Comparison of ENCODE assay signal across 1 fruit fly cellular context in the genomic region with DNA sequence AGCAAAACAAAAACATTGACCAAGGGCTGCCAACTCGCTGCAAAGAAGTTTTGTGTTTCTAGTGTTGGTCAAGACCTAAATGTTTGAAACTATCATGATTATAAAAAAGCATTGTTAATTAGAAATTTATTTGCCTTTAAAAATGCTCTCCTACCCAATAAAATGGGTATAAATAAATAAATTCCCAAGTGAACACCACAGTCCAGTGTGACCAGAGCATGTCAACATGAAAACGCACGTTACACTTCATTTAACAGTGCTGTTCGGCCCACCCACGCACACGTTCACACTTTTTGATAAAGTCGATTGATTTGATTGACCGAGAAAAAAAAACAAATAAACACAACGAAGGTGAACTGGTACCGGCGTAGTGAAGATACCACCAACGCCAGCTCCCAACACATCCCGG.
TF ChIP-seq lines count a peak whose summit lies in the region.

TSS of gene CG9356 (minus strand) at position 166 of the 409 bp plus-strand sequence.
TSS of gene BBIP1 (plus strand) at position 282 of the 409 bp plus-strand sequence.
TSS of gene CG8135 (plus strand) at position 282 of the 409 bp plus-strand sequence.

TF ChIP-seq in whole organism, embryonic, 481 proteins besides CTCF, POLR2A, EP300 and RAD21 (continued from another document and continues in another):
- TF ChIP-seq CG3065 (GFP tag; optimal IDR thresholded peaks at IDR 0.05; lab: Kevin White, UChicago) (peak; percentile 64), CG10209 (GFP tag; optimal IDR thresholded peaks at IDR 0.05; lab: Kevin White, UChicago) (peak; percentile 52), dati (GFP tag; IDR thresholded peaks at IDR 0.05; lab: Robert Waterston, UW) (no peak), CG8765 (GFP tag; IDR thresholded peaks at IDR 0.05; lab: Robert Waterston, UW) (peak; percentile 40; the same call in 1 of the 2 replicates), CG12219 (GFP tag; optimal IDR thresholded peaks at IDR 0.05; lab: Kevin White, UChicago) (no peak), CG4424 (GFP tag; optimal IDR thresholded peaks at IDR 0.05; lab: Kevin White, UChicago) (peak; percentile 84), psq (GFP tag; optimal IDR thresholded peaks at IDR 0.05; lab: Kevin White, UChicago) (peak; percentile 59), Dref (GFP tag; IDR thresholded peaks at IDR 0.05; lab: Robert Waterston, UW) (peak; percentile 43), CG16813 (GFP tag; IDR thresholded peaks at IDR 0.05; lab: Robert Waterston, UW; ENCODE audit: partially characterized antibody) (peak; percentile 32; the same call in 1 of the 3 replicates), her (GFP tag; optimal IDR thresholded peaks at IDR 0.05; lab: Kevin White, UChicago) (peak; percentile 50), CG17328 (GFP tag; IDR thresholded peaks at IDR 0.05; lab: Robert Waterston, UW) (peak; percentile 64), Hr51 (GFP tag; optimal IDR thresholded peaks at IDR 0.05; lab: Kevin White, UChicago) (peak in 1 of 2 experiments; percentile 82), fd96Cb (tag; optimal IDR thresholded peaks at IDR 0.05; lab: Kevin White, UChicago) (peak; percentile 29), CG13123 (GFP tag; optimal IDR thresholded peaks at IDR 0.05; lab: Kevin White, UChicago) (peak; percentile 66), Sry-β (GFP tag; optimal IDR thresholded peaks at IDR 0.05; lab: Kevin White, UChicago) (peak; percentile 59), CG7372 (GFP tag; IDR thresholded peaks at IDR 0.05; lab: Robert Waterston, UW) (peak; percentile 44), NC2β (GFP tag; optimal IDR thresholded peaks at IDR 0.05; lab: Kevin White, UChicago) (peak; percentile 88), peb (GFP tag; IDR thresholded peaks at IDR 0.05; lab: Robert Waterston, UW) (no peak), CG6854 (GFP tag; optimal IDR thresholded peaks at IDR 0.05; lab: Kevin White, UChicago) (peak; percentile 22), Blimp-1 (GFP tag; optimal IDR thresholded peaks at IDR 0.05; lab: Kevin White, UChicago) (no peak), CG17912 (GFP tag; optimal IDR thresholded peaks at IDR 0.05; lab: Kevin White, UChicago) (no peak), az2 (GFP tag; optimal IDR thresholded peaks at IDR 0.05; lab: Kevin White, UChicago) (peak; percentile 77), CG1602 (GFP tag; optimal IDR thresholded peaks at IDR 0.05; lab: Kevin White, UChicago) (peak; percentile 69), gcm2 (GFP tag; optimal IDR thresholded peaks at IDR 0.05; lab: Kevin White, UChicago) (no peak), Mad (GFP tag; optimal IDR thresholded peaks at IDR 0.05; lab: Kevin White, UChicago) (peak; percentile 87), gsb-n (tag; optimal IDR thresholded peaks at IDR 0.05; lab: Kevin White, UChicago) (no peak), Atf6 (GFP tag; IDR thresholded peaks at IDR 0.05; lab: Robert Waterston, UW) (peak; percentile 69), HLH3B (GFP tag; IDR thresholded peaks at IDR 0.05; lab: Robert Waterston, UW) (peak; percentile 59; the same call in 1 of the 2 replicates), run (tag; optimal IDR thresholded peaks at IDR 0.05; lab: Kevin White, UChicago) (no peak), Awh (GFP tag; IDR thresholded peaks at IDR 0.05; lab: Robert Waterston, UW) (no peak), sens (GFP tag; lab: Kevin White, UChicago) (peak; percentile 98), CG34376 (GFP tag; optimal IDR thresholded peaks at IDR 0.05; lab: Kevin White, UChicago) (peak; percentile 65), BEAF-32 (GFP tag; optimal IDR thresholded peaks at IDR 0.05; lab: Kevin White, UChicago) (peak; percentile 54), CG9609 (GFP tag; optimal IDR thresholded peaks at IDR 0.05; lab: Kevin White, UChicago) (peak; percentile 77), CG9817 (tag; optimal IDR thresholded peaks at IDR 0.05; lab: Kevin White, UChicago) (peak; percentile 33), Sry-δ (GFP tag; optimal IDR thresholded peaks at IDR 0.05; lab: Kevin White, UChicago) (peak; percentile 72), CG10274 (GFP tag; optimal IDR thresholded peaks at IDR 0.05; lab: Kevin White, UChicago) (no peak), CG12391 (tag; optimal IDR thresholded peaks at IDR 0.05; lab: Kevin White, UChicago) (peak; percentile 87), hth (optimal IDR thresholded peaks at IDR 0.05; lab: Kevin White, UChicago) (no peak), Bdp1 (GFP tag; optimal IDR thresholded peaks at IDR 0.05; lab: Kevin White, UChicago) (peak; percentile 74), CG7987 (GFP tag; optimal IDR thresholded peaks at IDR 0.05; lab: Kevin White, UChicago) (peak; percentile 23), CG31365 (tag; optimal IDR thresholded peaks at IDR 0.05; lab: Kevin White, UChicago) (no peak), CG1832 (GFP tag; optimal IDR thresholded peaks at IDR 0.05; lab: Kevin White, UChicago) (no peak), GATAe (GFP tag; conservative IDR thresholded peaks at IDR 0.05; lab: Robert Waterston, UW) (no peak), ash1 (GFP tag; optimal IDR thresholded peaks at IDR 0.05; lab: Kevin White, UChicago) (no peak), Neu2 (GFP tag; optimal IDR thresholded peaks at IDR 0.05; lab: Kevin White, UChicago; ENCODE audit: borderline replicate concordance) (peak; percentile 26), CG9797 (GFP tag; optimal IDR thresholded peaks at IDR 0.05; lab: Kevin White, UChicago) (peak; percentile 96), nerfin-1 (tag; optimal IDR thresholded peaks at IDR 0.05; lab: Kevin White, UChicago) (peak; percentile 54), cg (GFP tag; optimal IDR thresholded peaks at IDR 0.05; lab: Kevin White, UChicago) (peak; percentile 25), sc (optimal IDR thresholded peaks at IDR 0.05; lab: Kevin White, UChicago) (no peak), sc (GFP tag; optimal IDR thresholded peaks at IDR 0.05; lab: Kevin White, UChicago) (no peak), Ets97D (GFP tag; optimal IDR thresholded peaks at IDR 0.05; lab: Kevin White, UChicago) (peak; percentile 91), disco-r (GFP tag; optimal IDR thresholded peaks at IDR 0.05; lab: Kevin White, UChicago) (no peak), CG4404 (GFP tag; IDR thresholded peaks at IDR 0.05; lab: Robert Waterston, UW) (peak; percentile 37; the same call in 1 of the 2 replicates), onecut (GFP tag; IDR thresholded peaks at IDR 0.05; lab: Robert Waterston, UW) (peak; percentile 86), CG30403 (GFP tag; optimal IDR thresholded peaks at IDR 0.05; lab: Kevin White, UChicago) (peak; percentile 84), CG4617 (GFP tag; optimal IDR thresholded peaks at IDR 0.05; lab: Kevin White, UChicago; ENCODE audit: borderline replicate concordance) (peak; percentile 98), MTF-1 (GFP tag; optimal IDR thresholded peaks at IDR 0.05; lab: Kevin White, UChicago; ENCODE audit: borderline replicate concordance) (peak; percentile 39), Dll (GFP tag; IDR thresholded peaks at IDR 0.05; lab: Robert Waterston, UW; ENCODE audit: partially characterized antibody) (peak; percentile 63; the same call in 3 of the 4 replicates), Lim3 (GFP tag; IDR thresholded peaks at IDR 0.05; lab: Robert Waterston, UW) (no peak), emc (GFP tag; optimal IDR thresholded peaks at IDR 0.05; lab: Kevin White, UChicago) (peak; percentile 56), vnd (GFP tag; IDR thresholded peaks at IDR 0.05; lab: Robert Waterston, UW; ENCODE audit: partially characterized antibody) (no peak), CG42726 (GFP tag; IDR thresholded peaks at IDR 0.05; lab: Robert Waterston, UW; ENCODE audit: partially characterized antibody) (no peak), CG14014 (GFP tag; IDR thresholded peaks at IDR 0.05; lab: Robert Waterston, UW) (no peak), chif (GFP tag; optimal IDR thresholded peaks at IDR 0.05; lab: Kevin White, UChicago) (peak; percentile 81 to 83), CG6813 (GFP tag; optimal IDR thresholded peaks at IDR 0.05; lab: Kevin White, UChicago) (no peak), MESR4 (GFP tag; optimal IDR thresholded peaks at IDR 0.05; lab: Kevin White, UChicago) (peak; percentile 91), HLH4C (GFP tag; IDR thresholded peaks at IDR 0.05; lab: Robert Waterston, UW; ENCODE audit: partially characterized antibody) (no peak), CG9215 (GFP tag; IDR thresholded peaks at IDR 0.05; lab: Robert Waterston, UW) (0 out of 2 replicates have a peak, but pooled peaks have one; percentile 36), nmo (GFP tag; optimal IDR thresholded peaks at IDR 0.05; lab: Kevin White, UChicago) (peak; percentile 81), ewg (GFP tag; optimal IDR thresholded peaks at IDR 0.05; lab: Kevin White, UChicago) (peak; percentile 28), CG10267 (tag; optimal IDR thresholded peaks at IDR 0.05; lab: Kevin White, UChicago) (peak; percentile 99), tio (GFP tag; optimal IDR thresholded peaks at IDR 0.05; lab: Kevin White, UChicago) (no peak), CG10565 (GFP tag; optimal IDR thresholded peaks at IDR 0.05; lab: Kevin White, UChicago) (no peak), Optix (GFP tag; IDR thresholded peaks at IDR 0.05; lab: Robert Waterston, UW) (peak; percentile 41; the same call in 1 of the 3 replicates), CG15269 (tag; optimal IDR thresholded peaks at IDR 0.05; lab: Kevin White, UChicago) (no peak), z (GFP tag; IDR thresholded peaks at IDR 0.05; lab: Robert Waterston, UW) (no peak), phol (tag; optimal IDR thresholded peaks at IDR 0.05; lab: Kevin White, UChicago) (peak; percentile 77), CG14860 (GFP tag; IDR thresholded peaks at IDR 0.05; lab: Robert Waterston, UW; ENCODE audit: partially characterized antibody) (no peak), lilli (GFP tag; optimal IDR thresholded peaks at IDR 0.05; lab: Kevin White, UChicago) (peak; percentile 92), unpg (GFP tag; optimal IDR thresholded peaks at IDR 0.05; lab: Kevin White, UChicago) (no peak), dmrt99B (tag; optimal IDR thresholded peaks at IDR 0.05; lab: Kevin White, UChicago) (no peak), CG43689 (GFP tag; IDR thresholded peaks at IDR 0.05; lab: Robert Waterston, UW) (no peak), lola (GFP tag; optimal IDR thresholded peaks at IDR 0.05; lab: Kevin White, UChicago) (peak in 1 of 3 experiments; percentile 55), HLH54F (GFP tag; optimal IDR thresholded peaks at IDR 0.05; lab: Kevin White, UChicago) (peak; percentile 87), CG3407 (GFP tag; optimal IDR thresholded peaks at IDR 0.05; lab: Kevin White, UChicago) (peak; percentile 45), CG14441 (GFP tag; IDR thresholded peaks at IDR 0.05; lab: Robert Waterston, UW) (peak; percentile 45; the same call in 1 of the 2 replicates), dpn (GFP tag; optimal IDR thresholded peaks at IDR 0.05; lab: Kevin White, UChicago) (peak; percentile 78 to 89), Adf1 (GFP tag; IDR thresholded peaks at IDR 0.05; lab: Robert Waterston, UW) (peak; percentile 29; the same call in 1 of the 2 replicates), tll (GFP tag; optimal IDR thresholded peaks at IDR 0.05; lab: Kevin White, UChicago) (peak in 1 of 2 experiments; percentile 72), Gug (GFP tag; IDR thresholded peaks at IDR 0.05; lab: Robert Waterston, UW) (peak; percentile 35; the same call in 2 of the 4 replicates), twi (tag; optimal IDR thresholded peaks at IDR 0.05; lab: Kevin White, UChicago) (peak; percentile 36), CG33557 (GFP tag; optimal IDR thresholded peaks at IDR 0.05; lab: Kevin White, UChicago) (peak; percentile 36), Dad (GFP tag; optimal IDR thresholded peaks at IDR 0.05; lab: Kevin White, UChicago) (peak; percentile 81), CG18619 (GFP tag; optimal IDR thresholded peaks at IDR 0.05; lab: Kevin White, UChicago) (peak; percentile 39), CG12942 (GFP tag; optimal IDR thresholded peaks at IDR 0.05; lab: Kevin White, UChicago) (peak; percentile 82), CG8388 (GFP tag; optimal IDR thresholded peaks at IDR 0.05; lab: Kevin White, UChicago) (no peak), zfh2 (GFP tag; optimal IDR thresholded peaks at IDR 0.05; lab: Kevin White, UChicago) (peak; percentile 78), ara (GFP tag; IDR thresholded peaks at IDR 0.05; lab: Robert Waterston, UW) (peak; percentile 65), CoRest (tag; optimal IDR thresholded peaks at IDR 0.05; lab: Kevin White, UChicago) (peak; percentile 72), slbo (GFP tag; IDR thresholded peaks at IDR 0.05; lab: Robert Waterston, UW) (peak; percentile 72), CG3281 (GFP tag; optimal IDR thresholded peaks at IDR 0.05; lab: Kevin White, UChicago) (peak; percentile 63), CG31224 (GFP tag; IDR thresholded peaks at IDR 0.05; lab: Robert Waterston, UW) (peak; percentile 18; the same call in 1 of the 2 replicates), insv (GFP tag; optimal IDR thresholded peaks at IDR 0.05; lab: Kevin White, UChicago) (peak in 1 of 2 experiments; percentile 34), dm (GFP tag; optimal IDR thresholded peaks at IDR 0.05; lab: Kevin White, UChicago) (peak; percentile 73), Dfd (GFP tag; optimal IDR thresholded peaks at IDR 0.05; lab: Kevin White, UChicago) (no peak), bsh (GFP tag; optimal IDR thresholded peaks at IDR 0.05; lab: Kevin White, UChicago) (peak in 1 of 2 experiments; percentile 67), sisA (GFP tag; IDR thresholded peaks at IDR 0.05; lab: Robert Waterston, UW) (peak; percentile 71), CG17385 (GFP tag; optimal IDR thresholded peaks at IDR 0.05; lab: Kevin White, UChicago) (no peak), CG4328 (GFP tag; optimal IDR thresholded peaks at IDR 0.05; lab: Kevin White, UChicago) (peak; percentile 0), pan (optimal IDR thresholded peaks at IDR 0.05; lab: Kevin White, UChicago) (no peak), pan (GFP tag; optimal IDR thresholded peaks at IDR 0.05 in 1 of 2, IDR thresholded peaks at IDR 0.05 in 1 of 2) (peak in 1 of 2 experiments; percentile 80), CG8478 (optimal IDR thresholded peaks at IDR 0.05; lab: Kevin White, UChicago) (no peak), zfh1 (GFP tag; IDR thresholded peaks at IDR 0.05; lab: Robert Waterston, UW) (peak; percentile 68; the same call in 2 of the 3 replicates), CG32767 (GFP tag; IDR thresholded peaks at IDR 0.05; lab: Robert Waterston, UW) (no peak), CG9876 (GFP tag; optimal IDR thresholded peaks at IDR 0.05; lab: Kevin White, UChicago) (peak; percentile 61), CG11696 (GFP tag; IDR thresholded peaks at IDR 0.05; lab: Robert Waterston, UW) (no peak), ind (GFP tag; optimal IDR thresholded peaks at IDR 0.05; lab: Kevin White, UChicago) (peak; percentile 85), Gsc (GFP tag; IDR thresholded peaks at IDR 0.05; lab: Robert Waterston, UW) (no peak), CG11723 (GFP tag; optimal IDR thresholded peaks at IDR 0.05; lab: Kevin White, UChicago) (no peak), Nf-YA (GFP tag; IDR thresholded peaks at IDR 0.05; lab: Robert Waterston, UW) (peak; percentile 30; the same call in 1 of the 2 replicates), crol (GFP tag; IDR thresholded peaks at IDR 0.05; lab: Robert Waterston, UW) (no peak), grn (GFP tag; optimal IDR thresholded peaks at IDR 0.05; lab: Kevin White, UChicago) (peak; percentile 82)
